Fruit fly (Drosophila melanogaster) whole organism, adult: Measurements from ENCODE around the gene CG4631.

Experiments used
- CG11617 ChIP-seq: fragments of 200-800 bp; sonication (Bioruptor generic); optimal IDR thresholded peaks from 2 replicates; lab custom pipeline; 2017; ENCODE audit warnings: mild to moderate bottlenecking, missing biosample characterization, missing genetic modification reagents, missing genetic modification characterization
- CG12768 ChIP-seq: fragments of 200-800 bp; sonication (Bioruptor generic); optimal IDR thresholded peaks from 2 replicates; lab custom pipeline; 2017; ENCODE audit warnings: missing biosample characterization, missing genetic modification characterization, mild to moderate bottlenecking, moderate library complexity, missing genetic modification reagents
- CG14711 ChIP-seq: fragments of 200-800 bp; sonication (Bioruptor generic); optimal IDR thresholded peaks from 2 replicates; lab custom pipeline; 2018; ENCODE audit warnings: missing biosample characterization, mild to moderate bottlenecking, missing genetic modification characterization, moderate library complexity
- CG1620 ChIP-seq: fragments of 200-800 bp; sonication (Bioruptor generic); optimal IDR thresholded peaks from 2 replicates; lab custom pipeline; 2016; ENCODE audit warnings: missing biosample characterization, missing genetic modification characterization
- CG33017 ChIP-seq: fragments of 200-800 bp; sonication (Bioruptor generic); optimal IDR thresholded peaks from 2 replicates; lab custom pipeline; 2018; ENCODE audit warnings: missing biosample characterization, mild to moderate bottlenecking, missing genetic modification characterization, moderate library complexity
- CG5204 ChIP-seq: fragments of 200-800 bp; sonication (Bioruptor generic); optimal IDR thresholded peaks from 2 replicates; lab custom pipeline; 2016; ENCODE audit warnings: missing biosample characterization, missing genetic modification characterization
- CG7045 ChIP-seq: fragments of 200-800 bp; sonication (Bioruptor generic); optimal IDR thresholded peaks from 2 replicates; lab custom pipeline; 2017; ENCODE audit warnings: missing biosample characterization, mild to moderate bottlenecking, missing genetic modification characterization
- CG7101 ChIP-seq: fragments of 200-800 bp; sonication (Bioruptor generic); optimal IDR thresholded peaks from 2 replicates; lab custom pipeline; 2018; ENCODE audit warnings: missing biosample characterization, mild to moderate bottlenecking, missing genetic modification characterization, moderate library complexity
- Clk ChIP-seq: fragments of 200-800 bp; sonication (Bioruptor generic); optimal IDR thresholded peaks from 2 replicates; lab custom pipeline; 2017; ENCODE audit warnings: missing biosample characterization, missing genetic modification characterization
- Crg-1 ChIP-seq: fragments of 200-800 bp; sonication (Bioruptor generic); optimal IDR thresholded peaks from 2 replicates; lab custom pipeline; 2016; ENCODE audit warnings: missing biosample characterization, missing genetic modification characterization
- Hr96 ChIP-seq: fragments of 200-800 bp; sonication (Bioruptor generic); optimal IDR thresholded peaks from 2 replicates; lab custom pipeline; 2016; ENCODE audit warnings: missing biosample characterization, missing genetic modification characterization
- Mnt ChIP-seq: fragments of 200-800 bp; sonication (Bioruptor generic); optimal IDR thresholded peaks from 2 replicates; lab custom pipeline; 2016; ENCODE audit warnings: missing biosample characterization, mild to moderate bottlenecking, missing genetic modification characterization
- bab1 ChIP-seq: fragments of 200-800 bp; sonication (Bioruptor generic); optimal IDR thresholded peaks from 3 replicates; lab custom pipeline; 2019; ENCODE audit warnings: missing biosample characterization, mild to moderate bottlenecking, missing genetic modification characterization, moderate library complexity
- cic ChIP-seq: fragments of 200-800 bp; sonication (Bioruptor generic); optimal IDR thresholded peaks from 2 replicates; lab custom pipeline; 2017; ENCODE audit warnings: missing biosample characterization, mild to moderate bottlenecking, missing genetic modification characterization, moderate library complexity
- cnc ChIP-seq, 2 experiments: fragments of >200 bp; optimal IDR thresholded peaks; 2 replicates each; lab custom pipeline; 2017
- kay ChIP-seq: fragments of 200-800 bp; sonication (Bioruptor generic); peaks from one replicate; lab custom pipeline; 2016; ENCODE audit warnings: missing biosample characterization, missing genetic modification characterization, borderline replicate concordance
- ovo ChIP-seq: fragments of 200-800 bp; sonication (Bioruptor generic); optimal IDR thresholded peaks from 2 replicates; lab custom pipeline; 2016; ENCODE audit warnings: missing biosample characterization, missing genetic modification characterization
- pad ChIP-seq: fragments of 200-800 bp; sonication (Bioruptor generic); optimal IDR thresholded peaks from 3 replicates; lab custom pipeline; 2017; ENCODE audit warnings: missing biosample characterization, missing genetic modification characterization, mild to moderate bottlenecking, moderate library complexity, missing genetic modification reagents
- tj ChIP-seq: fragments of 200-800 bp; sonication (Bioruptor generic); optimal IDR thresholded peaks from 3 replicates; lab custom pipeline; 2017; ENCODE audit warnings: missing biosample characterization, mild to moderate bottlenecking, missing genetic modification characterization, moderate library complexity
- toe ChIP-seq: fragments of 200-800 bp; sonication (Bioruptor generic); optimal IDR thresholded peaks from 2 replicates; lab custom pipeline; 2016; ENCODE audit warnings: missing biosample characterization, missing genetic modification characterization

CG4631 gene

dm6 chr2L:16621460-16621859 lies 14.3 kb downstream of the CG4631 start:
- TF ChIP-seq cnc (optimal IDR thresholded peaks at IDR 0.05; lab: Kevin White, UChicago) (no peak), cic (GFP tag; lab: Kevin White, UChicago) (no peak), kay (GFP tag; lab: Kevin White, UChicago) (no peak), CG33017 (tag; lab: Kevin White, UChicago) (no peak), CG7045 (no peak), bab1 (no peak), CG5204 (GFP tag; lab: Kevin White, UChicago) (no peak), Clk (GFP tag; lab: Kevin White, UChicago) (no peak)

dm6 chr2L:16622162-16622561 lies 15.0 kb downstream of the CG4631 start:
- TF ChIP-seq Clk (GFP tag; lab: Kevin White, UChicago): no peak
- TF ChIP-seq CG11617 (GFP tag; lab: Kevin White, UChicago): no peak
- TF ChIP-seq pad (GFP tag; lab: Kevin White, UChicago): no peak
- TF ChIP-seq kay (GFP tag; lab: Kevin White, UChicago): no peak
- no peak for TF ChIP-seq Mnt (GFP tag; lab: Kevin White, UChicago)
- no peak for TF ChIP-seq cic (GFP tag; lab: Kevin White, UChicago)
- TF ChIP-seq CG7101 (tag; lab: Kevin White, UChicago): no peak
- TF ChIP-seq toe (GFP tag; lab: Kevin White, UChicago): no peak
- no peak for TF ChIP-seq CG5204 (GFP tag; lab: Kevin White, UChicago)
- no peak for TF ChIP-seq CG12768
- no peak for TF ChIP-seq ovo (GFP tag; lab: Kevin White, UChicago)
- no peak for TF ChIP-seq bab1
- TF ChIP-seq Hr96 (GFP tag; lab: Kevin White, UChicago): no peak

- TF ChIP-seq CG5204 (GFP tag; lab: Kevin White, UChicago) (no peak), CG7045 (no peak), Hr96 (GFP tag; lab: Kevin White, UChicago) (no peak), CG14711 (tag; lab: Kevin White, UChicago) (no peak), bab1 (no peak), Crg-1 (no peak), CG33017 (tag; lab: Kevin White, UChicago) (no peak), tj (no peak)
These were observed 20.8 kb downstream of the CG4631 start for dm6 chr2L:16627948-16628347.

- TF ChIP-seq cic (GFP tag; lab: Kevin White, UChicago) (no peak), CG12768 (no peak), CG33017 (tag; lab: Kevin White, UChicago) (peak; percentile 49), Clk (GFP tag; lab: Kevin White, UChicago) (no peak), bab1 (no peak), toe (GFP tag; lab: Kevin White, UChicago) (no peak), kay (GFP tag; lab: Kevin White, UChicago) (peak; percentile 83), Hr96 (GFP tag; lab: Kevin White, UChicago) (no peak), pad (GFP tag; lab: Kevin White, UChicago) (no peak), Mnt (GFP tag; lab: Kevin White, UChicago) (no peak), CG5204 (GFP tag; lab: Kevin White, UChicago) (no peak), CG11617 (GFP tag; lab: Kevin White, UChicago) (no peak)
These were observed 22.0 kb downstream of the CG4631 start for dm6 chr2L:16629176-16629575.

- TF ChIP-seq kay (GFP tag; lab: Kevin White, UChicago) (peak; percentile 9), CG7101 (tag; lab: Kevin White, UChicago) (peak; percentile 1), ovo (GFP tag; lab: Kevin White, UChicago) (no peak), CG1620 (GFP tag; lab: Kevin White, UChicago) (no peak), pad (GFP tag; lab: Kevin White, UChicago) (no peak), CG14711 (tag; lab: Kevin White, UChicago) (no peak), cic (GFP tag; lab: Kevin White, UChicago) (peak; percentile 75)
These were observed 30.2 kb downstream of the CG4631 start for dm6 chr2L:16637335-16637734.

dm6 chr2L:16638349-16638748 lies 31.2 kb downstream of the CG4631 start:
- TF ChIP-seq bab1 (no peak), tj (peak; percentile 95), CG7045 (no peak), toe (GFP tag; lab: Kevin White, UChicago) (no peak)

dm6 chr2L:16640846-16641245 lies 33.7 kb downstream of the CG4631 start:
- TF ChIP-seq CG7101 (tag; lab: Kevin White, UChicago): no peak
- TF ChIP-seq tj: peak; percentile 60

- no peak for TF ChIP-seq Hr96 (GFP tag; lab: Kevin White, UChicago)
These were observed 36.3 kb downstream of the CG4631 start for dm6 chr2L:16643445-16643844.
